Fruit fly (Drosophila melanogaster) whole organism, wandering third instar larva: ENCODE data around the gene Fancm.

Source experiments
- Abd-B ChIP-seq: fragments of >200 bp; optimal IDR thresholded peaks from 2 replicates; lab custom pipeline; 2017; ENCODE audit warnings: missing biosample characterization, missing genetic modification characterization
- CG32264 ChIP-seq: fragments of 200-800 bp; sonication (Bioruptor generic); optimal IDR thresholded peaks from 2 replicates; lab custom pipeline; 2016; ENCODE audit warnings: missing biosample characterization, missing genetic modification characterization
- CG9705 ChIP-seq: fragments of 200-800 bp; sonication (Bioruptor generic); optimal IDR thresholded peaks from 2 replicates; lab custom pipeline; 2018; ENCODE audit warnings: missing biosample characterization, mild to moderate bottlenecking, missing genetic modification characterization
- Dfd ChIP-seq: fragments of >200 bp; optimal IDR thresholded peaks from 2 replicates; lab custom pipeline; 2017; ENCODE audit warnings: missing biosample characterization, missing genetic modification characterization
- Dif ChIP-seq: fragments of 200-275, 200-300 bp; sonication (Bioruptor generic); optimal IDR thresholded peaks from 2 replicates; lab custom pipeline; 2018; ENCODE audit warnings: missing biosample characterization, missing genetic modification characterization; ENCODE audit not compliant: partially characterized antibody
- GATAd ChIP-seq: sonication (Bioruptor generic); optimal IDR thresholded peaks from 2 replicates; lab custom pipeline; 2016; ENCODE audit warnings: missing biosample characterization, missing genetic modification characterization
- HLH106 ChIP-seq: fragments of 200-800 bp; optimal IDR thresholded peaks from 3 replicates; lab custom pipeline; 2019; ENCODE audit warnings: missing biosample characterization, mild to moderate bottlenecking, missing genetic modification characterization, moderate library complexity
- Hnf4 ChIP-seq: fragments of 200-800 bp; sonication (Bioruptor generic); optimal IDR thresholded peaks from 2 replicates; lab custom pipeline; 2016; ENCODE audit warnings: missing biosample characterization, mild to moderate bottlenecking, missing genetic modification characterization
- Hr78 ChIP-seq: fragments of >200 bp; optimal IDR thresholded peaks from 2 replicates; lab custom pipeline; 2017; ENCODE audit warnings: missing biosample characterization, missing genetic modification characterization
- Jra ChIP-seq: sonication (Bioruptor generic); optimal IDR thresholded peaks from 2 replicates; lab custom pipeline; 2016; ENCODE audit warnings: missing biosample characterization, missing genetic modification characterization
- Mio ChIP-seq: sonication (Bioruptor generic); optimal IDR thresholded peaks from 2 replicates; lab custom pipeline; 2016; ENCODE audit warnings: missing biosample characterization, missing genetic modification characterization
- Myc ChIP-seq: fragments of >200 bp; optimal IDR thresholded peaks from 2 replicates; lab custom pipeline; 2017
- N ChIP-seq: fragments of >200 bp; optimal IDR thresholded peaks from 2 replicates; lab custom pipeline; 2018; ENCODE audit warnings: missing biosample characterization, missing external identifiers, missing genetic modification characterization
- OdsH ChIP-seq: fragments of 200-800 bp; sonication (Bioruptor generic); optimal IDR thresholded peaks from 2 replicates; lab custom pipeline; 2016; ENCODE audit warnings: missing biosample characterization, mild to moderate bottlenecking, missing genetic modification characterization
- Rel ChIP-seq, 2 experiments: fragments of 200-800 bp; sonication (Bioruptor generic) in 1 of 2; optimal IDR thresholded peaks; 2 replicates in 1 of 2; 3 replicates in 1 of 2; lab custom pipeline; 2016 to 2019; ENCODE audit warnings: mild to moderate bottlenecking in 2 of 2, missing biosample characterization in 2 of 2, missing genetic modification characterization in 2 of 2, moderate library complexity in 1 of 2
- Sp1 ChIP-seq: fragments of 200-800 bp; sonication (Bioruptor generic); optimal IDR thresholded peaks from 3 replicates; lab custom pipeline; 2019; ENCODE audit warnings: missing biosample characterization, mild to moderate bottlenecking, missing genetic modification characterization, moderate library complexity
- Vsx2 ChIP-seq: fragments of 200-300, 225-300 bp; sonication (Bioruptor generic); optimal IDR thresholded peaks from 2 replicates; lab custom pipeline; 2018; ENCODE audit warnings: missing biosample characterization, missing genetic modification characterization; ENCODE audit not compliant: partially characterized antibody
- br ChIP-seq: fragments of 200-800 bp; sonication (Bioruptor generic); optimal IDR thresholded peaks from 2 replicates; lab custom pipeline; 2016; ENCODE audit warnings: missing biosample characterization, missing genetic modification characterization
- brk ChIP-seq: fragments of 200-800 bp; sonication (Bioruptor generic); optimal IDR thresholded peaks from 2 replicates; lab custom pipeline; 2016; ENCODE audit warnings: missing biosample characterization, mild to moderate bottlenecking, missing genetic modification characterization
- dl ChIP-seq, 2 experiments: fragments of 175-275, 200-275 bp in 1 of 2; fragments of 200-275 bp in 1 of 2; sonication (Bioruptor generic); optimal IDR thresholded peaks; lab custom pipeline; 2018; ENCODE audit warnings: mild to moderate bottlenecking in 2 of 2, missing biosample characterization in 2 of 2, missing genetic modification characterization in 2 of 2, moderate library complexity in 2 of 2; ENCODE audit not compliant: partially characterized antibody in 2 of 2, insufficient read depth in 1 of 2
- dmrt93B ChIP-seq: fragments of 200-800 bp; sonication (Bioruptor generic); optimal IDR thresholded peaks from 2 replicates; lab custom pipeline; 2018; ENCODE audit warnings: missing biosample characterization, mild to moderate bottlenecking, missing genetic modification characterization
- dsf ChIP-seq: sonication (Bioruptor generic); optimal IDR thresholded peaks from 2 replicates; lab custom pipeline; 2016; ENCODE audit warnings: missing biosample characterization, missing genetic modification characterization, borderline replicate concordance
- ey ChIP-seq: fragments of 200-800 bp; sonication (Bioruptor generic); optimal IDR thresholded peaks from 2 replicates; lab custom pipeline; 2016; ENCODE audit warnings: missing biosample characterization, missing genetic modification characterization
- foxo ChIP-seq, 2 experiments: fragments of 200-800 bp; sonication (Bioruptor generic); optimal IDR thresholded peaks; 2 replicates in 1 of 2; 3 replicates in 1 of 2; lab custom pipeline; 2016 to 2017; ENCODE audit warnings: missing biosample characterization in 2 of 2, missing genetic modification characterization in 2 of 2
- fru ChIP-seq: fragments of 200-800 bp; sonication (Bioruptor generic); optimal IDR thresholded peaks from 3 replicates; lab custom pipeline; 2016; ENCODE audit warnings: missing biosample characterization, mild to moderate bottlenecking, missing genetic modification characterization
- h ChIP-seq: fragments of 200-800 bp; sonication (Bioruptor generic); optimal IDR thresholded peaks from 3 replicates; lab custom pipeline; 2016; ENCODE audit warnings: missing biosample characterization, mild to moderate bottlenecking, missing genetic modification characterization
- jim ChIP-seq: fragments of 175-275, 200-325 bp; sonication (Bioruptor generic); optimal IDR thresholded peaks from 2 replicates; lab custom pipeline; 2016; ENCODE audit warnings: missing biosample characterization, mild to moderate bottlenecking, missing genetic modification characterization
- lola ChIP-seq: fragments of >200 bp; optimal IDR thresholded peaks from 2 replicates; lab custom pipeline; 2017; ENCODE audit warnings: missing biosample characterization, missing genetic modification characterization
- pan ChIP-seq: fragments of >200 bp; optimal IDR thresholded peaks from 2 replicates; lab custom pipeline; 2017
- psq ChIP-seq: fragments of 200-800 bp; sonication (Bioruptor generic); optimal IDR thresholded peaks from 3 replicates; lab custom pipeline; 2017; ENCODE audit warnings: missing biosample characterization, mild to moderate bottlenecking, missing genetic modification characterization, moderate library complexity
- rgr ChIP-seq: fragments of 200-800 bp; sonication (Bioruptor generic); optimal IDR thresholded peaks from 3 replicates; lab custom pipeline; 2016; ENCODE audit warnings: missing biosample characterization, mild to moderate bottlenecking, missing genetic modification characterization
- sv ChIP-seq: fragments of 200-800 bp; sonication (Bioruptor generic); optimal IDR thresholded peaks from 3 replicates; lab custom pipeline; 2016; ENCODE audit warnings: missing biosample characterization, missing genetic modification characterization
- tai ChIP-seq: sonication (Bioruptor generic); optimal IDR thresholded peaks from 2 replicates; lab custom pipeline; 2016; ENCODE audit warnings: missing biosample characterization, missing genetic modification characterization
- usp ChIP-seq: fragments of >200 bp; optimal IDR thresholded peaks from 2 replicates; lab custom pipeline; 2017; ENCODE audit warnings: missing biosample characterization, missing genetic modification characterization

Gene Fancm

dm6 chr3R:21458445-21458844 is 23.7 kb upstream of the Fancm start:
- TF ChIP-seq rgr (GFP tag; lab: Kevin White, UChicago), result no peak
- TF ChIP-seq GATAd (GFP tag; lab: Kevin White, UChicago), result no peak
- TF ChIP-seq, all 38 proteins: peak for 0

- TF ChIP-seq Dif (GFP tag; lab: Kevin White, UChicago), result peak; percentile 77
- no peak for TF ChIP-seq Hnf4 (GFP tag; lab: Kevin White, UChicago)
- peak; percentile 28 to 64 for TF ChIP-seq dl (GFP tag; optimal IDR thresholded peaks at IDR 0.05; lab: Kevin White, UChicago; ENCODE audit: insufficient read depth in 1 of 2, partially characterized antibody in 2 of 2)
Observed at dm6 chr3R:21459948-21460347, 22.2 kb upstream of the Fancm start.

- TF ChIP-seq dsf (GFP tag; lab: Kevin White, UChicago), result no peak
- no peak for TF ChIP-seq jim
- no peak for TF ChIP-seq Sp1
- TF ChIP-seq CG9705 (GFP tag; lab: Kevin White, UChicago), result no peak
- no peak for TF ChIP-seq dmrt93B (GFP tag; lab: Kevin White, UChicago)
- TF ChIP-seq pan (lab: Kevin White, UChicago), result no peak
- no peak for TF ChIP-seq Myc (lab: Kevin White, UChicago)
- no peak for TF ChIP-seq HLH106
- TF ChIP-seq Vsx2 (GFP tag; lab: Kevin White, UChicago), result no peak
- TF ChIP-seq CG32264, result no peak
- no peak for TF ChIP-seq OdsH (GFP tag; lab: Kevin White, UChicago)
- TF ChIP-seq h (GFP tag; lab: Kevin White, UChicago), result no peak
- TF ChIP-seq Hr78 (GFP tag; lab: Kevin White, UChicago), result no peak
- no peak for TF ChIP-seq sv
- TF ChIP-seq foxo (GFP tag; optimal IDR thresholded peaks at IDR 0.05; lab: Kevin White, UChicago), result no peak
- no peak for TF ChIP-seq lola (GFP tag; lab: Kevin White, UChicago)
Observed at dm6 chr3R:21470272-21470671, 11.9 kb upstream of the Fancm start.

dm6 chr3R:21471179-21471578 is 10.9 kb upstream of the Fancm start:
- no peak for TF ChIP-seq Mio (GFP tag; lab: Kevin White, UChicago)
- no peak for TF ChIP-seq dsf (GFP tag; lab: Kevin White, UChicago)
- TF ChIP-seq Sp1, result no peak
- TF ChIP-seq Dfd, result no peak
- TF ChIP-seq Jra (GFP tag; lab: Kevin White, UChicago), result no peak
- no peak for TF ChIP-seq Rel (GFP tag; optimal IDR thresholded peaks at IDR 0.05; lab: Kevin White, UChicago)
- TF ChIP-seq Rel (tag; optimal IDR thresholded peaks at IDR 0.05; lab: Kevin White, UChicago), result no peak
- no peak for TF ChIP-seq brk (GFP tag; lab: Kevin White, UChicago)
- no peak for TF ChIP-seq ey (GFP tag; lab: Kevin White, UChicago)
- TF ChIP-seq dmrt93B (GFP tag; lab: Kevin White, UChicago), result no peak
- no peak for TF ChIP-seq fru
- TF ChIP-seq N (GFP tag; lab: Kevin White, UChicago), result no peak
- TF ChIP-seq Abd-B (GFP tag; lab: Kevin White, UChicago), result no peak
- no peak for TF ChIP-seq dl (GFP tag; optimal IDR thresholded peaks at IDR 0.05; lab: Kevin White, UChicago; ENCODE audit: insufficient read depth in 1 of 2, partially characterized antibody in 2 of 2)
- TF ChIP-seq CG32264, result no peak
- TF ChIP-seq Dif (GFP tag; lab: Kevin White, UChicago), result no peak
- no peak for TF ChIP-seq rgr (GFP tag; lab: Kevin White, UChicago)
- TF ChIP-seq br (GFP tag; lab: Kevin White, UChicago), result no peak
- TF ChIP-seq usp, result no peak

dm6 chr3R:21487706-21488406 is 5.7 kb downstream of the Fancm start:
- TF ChIP-seq Rel (GFP tag; optimal IDR thresholded peaks at IDR 0.05; lab: Kevin White, UChicago) (no peak), Rel (tag; optimal IDR thresholded peaks at IDR 0.05; lab: Kevin White, UChicago) (no peak), N (GFP tag; lab: Kevin White, UChicago) (no peak), psq (GFP tag; lab: Kevin White, UChicago) (peak; percentile 23), Sp1 (no peak), Abd-B (GFP tag; lab: Kevin White, UChicago) (no peak), fru (peak; percentile 46), Mio (GFP tag; lab: Kevin White, UChicago) (no peak), br (GFP tag; lab: Kevin White, UChicago) (peak; percentile 47), ey (GFP tag; lab: Kevin White, UChicago) (peak; percentile 43), Myc (lab: Kevin White, UChicago) (peak; percentile 94), CG9705 (GFP tag; lab: Kevin White, UChicago) (peak; percentile 7), OdsH (GFP tag; lab: Kevin White, UChicago) (peak; percentile 18), h (GFP tag; lab: Kevin White, UChicago) (peak; percentile 56), foxo (GFP tag; optimal IDR thresholded peaks at IDR 0.05; lab: Kevin White, UChicago) (peak in 1 of 2 experiments; percentile 67), HLH106 (peak; percentile 34), tai (GFP tag; lab: Kevin White, UChicago) (peak; percentile 66)
